Fruit fly (Drosophila melanogaster) whole organism, embryonic: Measurements from ENCODE around the gene CG32447.

Source experiments
- Adf1 ChIP-seq: fragments of 200-800 bp; sonication (Bioruptor generic); IDR thresholded peaks from 2 replicates; pipeline ENCODE4 v1.3.6; 2022; ENCODE audit warnings: missing biosample characterization, missing genetic modification characterization
- CG17912 ChIP-seq: fragments of 200-800 bp; sonication (Bioruptor generic); optimal IDR thresholded peaks from 2 replicates; lab custom pipeline; 2018; ENCODE audit warnings: missing biosample characterization, mild to moderate bottlenecking, missing genetic modification characterization
- CG2116 ChIP-seq: fragments of 200-800 bp; sonication (Bioruptor generic); optimal IDR thresholded peaks from 3 replicates; lab custom pipeline; 2018; ENCODE audit warnings: missing biosample characterization, mild to moderate bottlenecking, missing genetic modification characterization
- CG6791 ChIP-seq: fragments of 200-800 bp; sonication (Bioruptor generic); IDR thresholded peaks from 3 replicates; pipeline ENCODE4 v1.3.6; 2022; ENCODE audit warnings: missing biosample characterization, missing genetic modification characterization; ENCODE audit not compliant: partially characterized antibody
- Hr3 ChIP-seq: fragments of 200-800 bp; sonication (Bioruptor generic); optimal IDR thresholded peaks from 3 replicates; lab custom pipeline; 2016; ENCODE audit warnings: missing biosample characterization, missing genetic modification characterization
- Rfx ChIP-seq: fragments of 200-800 bp; sonication (Bioruptor generic); IDR thresholded peaks from 2 replicates; pipeline ENCODE4 v1.3.6; 2022; ENCODE audit warnings: missing biosample characterization, missing genetic modification characterization
- crol ChIP-seq: fragments of 200-800 bp; sonication (Bioruptor generic); IDR thresholded peaks from 2 replicates; pipeline ENCODE4 v1.3.6; 2022; ENCODE audit warnings: missing biosample characterization, missing genetic modification characterization
- en ChIP-seq: fragments of 200-800 bp; sonication (Bioruptor generic); optimal IDR thresholded peaks from 2 replicates; lab custom pipeline; 2016; ENCODE audit warnings: missing biosample characterization, missing genetic modification characterization
- jumu ChIP-seq: fragments of 200-800 bp; sonication (Bioruptor generic); optimal IDR thresholded peaks from 3 replicates; lab custom pipeline; 2016; ENCODE audit warnings: missing biosample characterization, missing genetic modification characterization
- odd ChIP-seq: fragments of 200-800 bp; sonication (Bioruptor generic); optimal IDR thresholded peaks from 2 replicates; lab custom pipeline; 2017; ENCODE audit warnings: missing biosample characterization, mild to moderate bottlenecking, missing genetic modification characterization

DNA sequence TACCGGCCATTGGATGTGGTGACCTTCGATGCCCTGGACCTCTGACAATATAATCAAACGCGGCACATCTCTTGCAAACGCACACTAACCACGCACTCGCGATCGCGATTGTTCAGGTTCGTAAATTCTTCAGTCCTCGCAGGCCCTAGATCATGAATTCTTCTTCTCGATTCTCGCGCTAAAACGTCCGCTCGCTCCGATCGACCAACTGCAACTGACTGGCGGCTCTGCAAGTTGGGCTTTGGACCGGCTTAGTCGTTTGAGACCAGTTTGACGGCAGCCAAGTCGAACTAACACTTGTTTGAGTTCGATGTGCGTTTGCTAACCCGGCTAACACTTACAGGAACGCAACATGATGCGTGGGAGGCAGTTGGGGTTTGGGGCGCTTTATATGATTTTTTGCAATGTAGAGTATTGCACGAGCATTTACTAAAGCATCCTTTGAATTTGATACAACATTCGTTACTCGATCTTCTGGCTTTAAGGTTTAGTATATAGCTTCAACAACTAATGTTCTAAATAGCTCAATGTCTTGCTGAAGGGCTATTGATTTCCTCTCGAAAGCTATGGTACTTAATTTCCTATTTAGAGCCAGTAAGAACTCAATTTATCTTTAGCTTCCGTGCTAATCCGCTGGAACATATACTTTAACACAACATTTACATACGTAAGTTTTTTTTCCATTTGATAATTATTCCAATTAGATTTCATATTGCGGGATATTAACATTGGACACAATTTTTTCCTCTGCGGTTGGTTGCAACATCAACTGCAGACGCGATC is at the start of gene CG32447:
- TF ChIP-seq crol (GFP tag; lab: Robert Waterston, UW) (no peak), en (GFP tag; lab: Kevin White, UChicago) (no peak), CG17912 (GFP tag; lab: Kevin White, UChicago) (no peak), Adf1 (no peak), CG6791 (GFP tag; lab: Robert Waterston, UW) (no peak), jumu (GFP tag; lab: Kevin White, UChicago) (no peak), Rfx (GFP tag; lab: Robert Waterston, UW) (no peak), odd (GFP tag; lab: Kevin White, UChicago) (no peak), Hr3 (GFP tag; lab: Kevin White, UChicago) (no peak), CG2116 (GFP tag; lab: Kevin White, UChicago) (no peak)
